Fruit fly (Drosophila melanogaster) whole organism, larva: ENCODE results near the gene CG15923.

Experiments
- noc ChIP-seq: fragments of 200-800 bp; sonication (Bioruptor generic); optimal IDR thresholded peaks from 3 replicates; lab custom pipeline; 2019; ENCODE audit warnings: missing biosample characterization, mild to moderate bottlenecking, missing genetic modification characterization, moderate library complexity

CG15923 gene

DNA sequence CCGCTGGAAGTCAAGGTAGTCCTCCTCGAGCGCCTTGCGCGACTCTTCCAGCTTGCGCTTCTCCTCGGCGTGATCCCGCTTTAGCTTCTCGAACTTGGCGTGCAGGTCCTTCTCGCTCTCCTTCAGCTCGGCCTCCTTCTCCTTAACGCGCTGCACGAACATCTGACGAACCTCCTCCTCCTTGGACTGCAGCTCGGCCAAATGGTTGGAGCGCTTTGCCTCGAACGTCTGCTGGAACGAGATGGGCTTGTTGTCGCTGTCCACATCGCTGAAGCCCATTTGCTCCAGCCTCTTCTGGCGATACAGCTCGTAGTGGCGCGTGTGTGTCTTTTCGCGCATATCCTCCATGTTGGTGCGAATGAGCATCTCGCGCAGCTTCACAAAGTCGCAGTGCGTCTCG, 30.3 kb downstream of the CG15923 start:
- TF ChIP-seq noc (tag; lab: Kevin White, UChicago): no peak

DNA sequence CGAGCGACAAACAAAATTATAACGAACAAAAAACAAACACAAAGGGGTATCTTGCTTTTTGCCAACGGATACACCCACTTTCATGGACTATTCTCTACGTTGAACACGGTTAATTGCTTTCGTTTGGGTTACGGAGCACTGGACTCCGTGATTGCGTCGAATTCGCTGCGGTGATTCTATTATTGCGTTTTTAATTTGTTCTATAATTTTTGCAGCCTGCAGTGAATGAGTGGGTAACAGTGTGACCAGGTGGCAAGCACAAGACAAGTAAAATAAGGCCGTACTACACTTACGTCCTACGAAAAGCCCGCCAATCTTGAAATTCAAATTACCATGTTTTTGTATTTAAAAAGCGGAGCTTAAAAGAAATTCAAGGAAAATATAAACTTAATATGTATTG, 31.1 kb downstream of the CG15923 start, which contains the start of gene CG16953:
Gene CG16953 (minus strand): TSS at position 268 of the 400 bp plus-strand sequence.
- TF ChIP-seq noc (tag; lab: Kevin White, UChicago): no peak

DNA sequence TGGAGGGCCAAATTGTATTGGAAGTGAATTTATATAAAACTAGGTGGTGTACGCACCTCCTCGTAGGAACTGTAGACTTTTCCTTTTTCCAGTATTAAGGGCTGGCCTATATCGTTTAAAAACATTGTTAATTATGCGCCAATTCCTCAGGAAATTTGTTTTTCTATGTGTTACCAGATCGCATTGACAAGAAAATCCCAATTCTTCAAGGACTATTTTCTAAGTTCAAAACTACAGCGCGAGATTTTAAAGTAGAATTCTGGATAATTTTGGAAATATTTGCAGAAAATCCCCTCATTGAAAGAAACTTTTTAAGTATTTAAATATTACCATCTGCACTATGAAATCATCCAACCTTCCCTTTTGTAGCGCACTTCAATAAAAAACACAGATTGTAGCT, 35.3 kb downstream of the CG15923 start, which contains the start of gene CG34008:
Gene CG34008 (minus strand): TSS at position 147 of the 400 bp plus-strand sequence.
- no peak for TF ChIP-seq noc (tag; lab: Kevin White, UChicago)

DNA sequence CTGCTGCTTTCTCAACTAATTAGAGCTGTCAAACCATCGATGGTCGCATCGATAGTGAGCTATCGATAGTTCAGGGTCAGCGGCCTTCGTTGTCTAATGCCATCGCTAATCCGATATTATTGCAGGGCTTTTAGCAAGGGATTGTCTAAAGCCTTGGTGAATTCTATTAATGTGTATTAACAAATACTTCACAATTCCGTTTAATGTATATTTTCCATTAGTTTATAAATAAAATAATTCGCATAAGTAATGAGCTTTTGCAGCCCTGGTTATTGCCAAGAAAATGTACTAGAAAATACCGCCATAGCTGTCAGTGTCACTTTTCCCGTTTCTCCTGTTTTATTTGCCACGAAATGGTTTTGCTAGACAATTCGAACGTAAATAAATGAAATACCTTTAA, 36.9 kb downstream of the CG15923 start, which contains the start of the genes EloB and Srp14:
Gene EloB (minus strand): TSS at position 35 of the 400 bp plus-strand sequence.
Gene Srp14 (plus strand): TSS at position 300 of the 400 bp plus-strand sequence.
- peak; percentile 80 for TF ChIP-seq noc (tag; lab: Kevin White, UChicago)

DNA sequence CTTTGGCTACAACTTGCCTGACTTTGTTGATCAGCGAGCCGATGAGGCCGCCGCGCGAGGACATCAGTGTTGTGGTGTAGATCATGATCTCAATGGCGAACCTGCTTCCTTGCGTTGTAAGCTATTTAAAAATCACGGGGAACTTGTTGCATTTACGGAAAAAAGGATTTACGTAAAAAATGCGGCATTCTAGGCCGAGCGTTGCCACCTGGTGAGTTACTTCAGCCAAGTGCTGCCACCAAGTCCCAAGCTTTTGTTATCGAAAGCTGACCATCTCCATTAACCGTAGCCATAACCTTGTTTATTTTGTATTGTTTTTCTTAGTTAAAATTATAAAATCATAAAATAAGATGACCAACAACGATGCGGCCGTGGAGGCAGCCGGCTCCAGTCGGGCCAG, 39.9 kb downstream of the CG15923 start, which contains the start of the genes TFAM and CG5412:
Gene TFAM (minus strand): TSS at position 222 of the 400 bp plus-strand sequence.
Gene CG5412 (plus strand): TSS at position 265 of the 400 bp plus-strand sequence.
- TF ChIP-seq noc (tag; lab: Kevin White, UChicago): no peak

DNA sequence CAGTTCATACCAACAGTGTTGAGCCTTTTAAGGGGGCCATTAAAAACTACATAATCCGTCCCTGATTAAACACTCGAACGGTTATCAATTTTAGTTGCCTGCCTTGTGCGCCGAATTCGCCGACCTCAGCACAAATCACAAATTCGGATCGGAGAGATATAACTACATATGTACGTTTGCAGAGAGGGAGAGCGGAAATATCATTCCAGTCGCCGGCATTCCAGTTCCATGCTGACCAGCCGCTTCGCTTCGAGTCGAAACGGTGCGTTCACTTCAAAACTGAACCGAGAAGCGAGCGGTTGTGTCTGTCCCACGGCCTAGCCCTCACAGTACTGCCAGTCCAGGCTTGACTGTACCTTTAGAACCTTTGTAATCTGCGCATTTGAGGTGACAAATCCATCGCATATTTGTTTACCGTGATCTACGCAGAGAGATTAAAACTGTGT, 42.1 kb downstream of the CG15923 start:
- peak; percentile 72 for TF ChIP-seq noc (tag; lab: Kevin White, UChicago)

DNA sequence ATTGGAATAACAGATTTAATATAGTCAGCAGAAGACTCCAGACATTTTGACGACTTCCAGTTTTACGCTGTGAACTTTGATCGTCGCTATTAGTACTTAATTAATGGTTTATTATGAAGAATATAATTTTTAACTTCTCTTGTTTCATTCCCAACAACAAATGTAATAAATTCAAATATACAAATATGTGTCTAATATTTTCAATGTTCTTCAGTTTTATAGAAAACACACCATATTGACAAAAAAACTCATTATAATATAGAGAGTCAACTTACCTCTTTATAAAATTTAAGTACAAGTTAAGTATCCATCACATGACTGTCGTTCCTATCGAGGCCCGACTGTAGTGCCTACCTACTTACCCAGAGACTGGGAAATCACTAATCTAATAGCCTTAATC, 43.4 kb downstream of the CG15923 start:
- no peak for TF ChIP-seq noc (tag; lab: Kevin White, UChicago)

DNA sequence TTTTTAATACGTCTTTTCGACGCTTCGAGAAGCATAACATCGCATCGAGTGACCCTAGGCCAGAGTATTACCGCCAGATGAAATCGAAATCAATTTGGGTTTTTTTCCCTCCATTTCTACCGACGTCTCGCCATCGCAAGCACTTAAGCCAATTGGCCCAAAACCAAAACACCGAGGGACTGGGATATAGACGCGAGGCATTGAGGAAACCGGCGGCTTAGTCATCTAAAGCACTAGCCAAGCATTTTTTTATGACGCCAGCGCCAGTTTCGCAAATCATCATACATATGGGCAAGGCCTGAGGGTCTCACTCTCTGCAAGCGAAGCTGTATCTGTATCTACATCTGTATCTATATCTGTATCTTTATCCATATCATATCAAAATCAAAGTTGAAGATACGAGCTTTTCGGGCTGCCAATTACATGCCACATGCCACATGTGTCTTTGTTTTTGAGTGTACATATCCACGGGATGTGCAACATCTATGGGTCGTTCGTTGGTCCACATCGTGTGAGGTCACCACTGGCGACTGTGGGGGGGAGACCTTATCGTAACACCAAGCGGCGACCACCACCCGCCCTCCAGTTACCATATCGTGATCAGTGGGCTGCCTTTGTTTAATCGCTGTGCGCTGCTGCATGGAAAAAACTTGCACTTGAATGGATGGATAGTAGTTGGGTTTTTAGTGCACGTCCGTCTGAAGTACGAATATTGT, 49.0 kb downstream of the CG15923 start:
- TF ChIP-seq noc (tag; lab: Kevin White, UChicago): no peak

DNA sequence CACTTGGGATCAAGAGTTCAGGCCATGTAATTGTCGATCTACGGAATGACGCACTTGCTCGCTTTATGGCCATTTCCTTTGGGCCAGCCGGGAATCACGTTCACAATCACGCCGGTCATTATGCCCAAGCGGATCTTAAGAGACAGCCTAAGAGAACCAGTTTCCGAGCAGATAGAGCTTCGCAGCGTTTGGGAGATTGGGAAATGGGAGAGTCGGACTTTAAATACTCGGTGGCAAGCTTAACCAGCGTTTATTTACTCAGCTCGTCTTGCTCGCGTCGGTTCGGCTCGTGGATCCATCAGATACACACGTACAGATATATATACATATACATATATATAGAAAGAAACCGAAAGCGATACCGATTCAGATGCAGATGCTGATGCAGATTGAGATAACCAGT, 51.2 kb downstream of the CG15923 start:
- no peak for TF ChIP-seq noc (tag; lab: Kevin White, UChicago)

DNA sequence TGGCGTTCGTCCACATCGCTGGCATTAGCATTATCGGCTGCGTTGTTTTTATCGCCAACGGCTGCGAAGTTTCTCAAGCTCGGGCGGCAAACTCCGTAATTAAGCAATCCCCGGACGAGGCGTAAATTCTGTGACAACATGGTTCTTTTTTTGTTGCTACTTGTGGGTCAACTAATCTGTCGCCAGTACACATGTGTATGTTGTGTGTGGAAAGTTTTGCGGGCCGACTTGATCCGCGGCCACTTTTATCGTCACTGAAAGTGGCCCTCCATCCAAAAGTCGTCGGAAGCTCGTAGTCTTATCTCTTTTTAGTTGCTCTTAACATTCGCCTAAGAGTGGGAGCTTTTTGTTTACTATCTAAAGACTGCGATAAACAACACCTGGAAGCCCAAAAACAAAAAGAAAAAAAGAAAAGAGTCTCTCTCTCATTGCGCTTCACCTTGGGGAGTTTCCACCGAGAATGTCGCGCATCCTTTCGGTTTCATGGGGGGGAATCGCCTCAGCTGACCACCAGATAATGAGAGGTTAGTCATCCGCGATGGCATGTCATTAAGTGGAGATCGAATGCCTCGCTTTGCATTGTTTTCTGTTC, 52.8 kb downstream of the CG15923 start, which contains the start of gene CG10877:
Gene CG10877 (minus strand): TSS at position 238 of the 592 bp plus-strand sequence.
- TF ChIP-seq noc (tag; lab: Kevin White, UChicago): no peak
